Fruit fly (Drosophila melanogaster): ENCODE data around the gene CG12375.

CG12375 gene

dm6 chr2L:8168075-8168474 is 41.4 kb upstream of the CG12375 start (continued):
- TF ChIP-seq CG10669 (GFP tag; optimal IDR thresholded peaks at IDR 0.05) (no peak), CG1621 (tag; optimal IDR thresholded peaks at IDR 0.05) (no peak), Eip75B (GFP tag; optimal IDR thresholded peaks at IDR 0.05) (no peak), Hr38 (GFP tag; optimal IDR thresholded peaks at IDR 0.05) (no peak), Sox102F (GFP tag; optimal IDR thresholded peaks at IDR 0.05) (no peak), CG6163 (GFP tag; IDR thresholded peaks at IDR 0.05) (0 out of 3 replicates have a peak, but pooled peaks have one; percentile 35), fkh (GFP tag; optimal IDR thresholded peaks at IDR 0.05) (no peak), CG4318 (GFP tag; optimal IDR thresholded peaks at IDR 0.05) (no peak), cyc (GFP tag; optimal IDR thresholded peaks at IDR 0.05) (no peak), CG15336 (GFP tag; IDR thresholded peaks at IDR 0.05) (peak; percentile 47), CG6276 (GFP tag; optimal IDR thresholded peaks at IDR 0.05) (no peak), salr (GFP tag; optimal IDR thresholded peaks at IDR 0.05) (no peak), CG16779 (tag; optimal IDR thresholded peaks at IDR 0.05) (no peak), CG7368 (GFP tag; optimal IDR thresholded peaks at IDR 0.05) (no peak), topi (GFP tag; optimal IDR thresholded peaks at IDR 0.05) (no peak), CG3919 (GFP tag; optimal IDR thresholded peaks at IDR 0.05) (no peak)

DNA sequence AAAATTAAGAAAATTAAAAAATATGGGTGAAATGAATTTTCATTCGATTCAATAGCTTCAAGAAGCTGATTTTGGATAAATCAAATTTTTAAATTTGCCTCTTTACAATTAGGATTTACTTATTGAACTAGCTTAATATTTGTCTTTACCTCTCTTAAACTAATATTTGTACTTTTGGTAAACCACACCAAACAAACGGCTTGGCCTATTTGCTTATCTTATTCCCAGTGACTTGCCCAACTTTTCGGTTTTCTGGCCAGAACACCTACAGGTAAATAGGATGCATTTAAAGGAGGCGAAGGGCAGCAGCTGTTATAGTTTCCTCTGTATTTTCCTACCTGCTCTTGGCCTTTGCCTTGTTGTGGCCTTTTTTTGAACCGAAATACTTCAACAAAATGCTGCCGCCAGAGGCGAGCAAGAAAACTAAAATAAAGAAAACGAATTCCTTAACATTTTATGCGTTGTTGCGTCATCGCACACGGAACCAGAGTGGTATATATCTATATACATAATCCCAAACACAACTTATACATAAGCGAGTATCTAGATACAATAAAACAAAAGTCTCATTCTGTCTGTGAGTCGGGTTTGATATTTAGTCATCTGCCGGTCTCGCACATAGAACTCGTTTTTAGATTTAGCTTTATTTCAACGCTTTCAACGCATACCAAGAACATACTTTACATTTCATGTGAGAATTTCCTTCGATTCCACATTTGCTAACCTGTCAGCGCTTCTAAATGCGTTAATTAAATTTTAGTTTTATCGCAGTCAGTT is 39.3 kb upstream of the CG12375 start:
- TF ChIP-seq CG31627 (GFP tag; optimal IDR thresholded peaks at IDR 0.05), result no peak
- no peak for TF ChIP-seq CG9139 (GFP tag; optimal IDR thresholded peaks at IDR 0.05)
- TF ChIP-seq Eip78C (GFP tag), result peak; percentile 2
- peak; percentile 57 for TF ChIP-seq fkh (GFP tag; optimal IDR thresholded peaks at IDR 0.05)

DNA sequence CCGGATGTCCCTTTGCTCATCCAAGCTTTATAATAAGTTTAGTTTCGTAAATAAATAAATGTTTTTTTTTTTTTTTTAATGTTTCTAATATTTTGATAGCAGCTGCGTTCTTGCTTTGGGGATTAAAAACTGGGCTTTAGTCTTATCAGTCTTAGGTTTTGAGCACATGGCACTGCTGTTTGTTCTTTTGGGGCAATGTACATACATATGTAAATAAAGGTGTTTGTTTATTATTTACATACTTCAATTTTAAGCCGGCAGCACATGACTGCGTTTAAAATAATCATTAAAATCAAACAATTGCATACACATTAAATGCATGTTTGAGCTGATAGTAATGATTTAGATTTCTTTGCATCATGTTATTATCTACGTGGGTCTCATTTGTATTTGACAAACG is 37.5 kb upstream of the CG12375 start:
- TF ChIP-seq CG11762 (GFP tag; optimal IDR thresholded peaks at IDR 0.05; ENCODE audit: insufficient read depth) (no peak), Eip78C (GFP tag) (no peak), esn (GFP tag; optimal IDR thresholded peaks at IDR 0.05) (peak; percentile 43), Blimp-1 (GFP tag; optimal IDR thresholded peaks at IDR 0.05) (peak; percentile 11), CG8119 (GFP tag; IDR thresholded peaks at IDR 0.05) (no peak), fkh (GFP tag; optimal IDR thresholded peaks at IDR 0.05) (peak; percentile 63), salr (GFP tag; optimal IDR thresholded peaks at IDR 0.05) (no peak), pdm3 (GFP tag; optimal IDR thresholded peaks at IDR 0.05) (no peak), Sox15 (GFP tag; optimal IDR thresholded peaks at IDR 0.05) (no peak), topi (GFP tag; optimal IDR thresholded peaks at IDR 0.05) (no peak), lz (GFP tag; optimal IDR thresholded peaks at IDR 0.05) (no peak), Met (GFP tag; optimal IDR thresholded peaks at IDR 0.05) (peak; percentile 32), CG6163 (GFP tag; IDR thresholded peaks at IDR 0.05) (no peak), vri (GFP tag; optimal IDR thresholded peaks at IDR 0.05) (peak; percentile 49), Hr4 (GFP tag; optimal IDR thresholded peaks at IDR 0.05) (no peak), svp (GFP tag) (peak; percentile 64), CG4318 (GFP tag; optimal IDR thresholded peaks at IDR 0.05) (no peak), OdsH (GFP tag; optimal IDR thresholded peaks at IDR 0.05) (no peak), Smox (GFP tag; optimal IDR thresholded peaks at IDR 0.05) (peak; percentile 45), fd85E (GFP tag; optimal IDR thresholded peaks at IDR 0.05) (no peak), CG9139 (GFP tag; optimal IDR thresholded peaks at IDR 0.05) (no peak), Lpt (GFP tag; optimal IDR thresholded peaks at IDR 0.05) (no peak), CG10631 (GFP tag; optimal IDR thresholded peaks at IDR 0.05) (no peak), CG7368 (GFP tag; optimal IDR thresholded peaks at IDR 0.05) (no peak), CG31627 (GFP tag; optimal IDR thresholded peaks at IDR 0.05) (no peak), Eip75B (GFP tag; optimal IDR thresholded peaks at IDR 0.05) (no peak), Sox102F (GFP tag; optimal IDR thresholded peaks at IDR 0.05) (peak; percentile 43)

Data from whole organism, prepupa.